Worm (Caenorhabditis elegans) whole organism, L4 larva: ENCODE measurements around the gene btb-11.
"Not testable (repeated sequence)": the region's sequence is repeated elsewhere in the genome, so short reads cannot be mapped to it uniquely, and the experiment has no call there.

ENCODE experiments used
- F10B5.3 ChIP-seq: sonication (generic microtip); optimal IDR thresholded peaks from 2 replicates; lab custom pipeline; 2016; ENCODE audit warnings: mild to moderate bottlenecking, missing genetic modification characterization, missing compliant biosample characterization
- R02D3.7 ChIP-seq: fragments of 150-350 bp; sonication (generic microtip); optimal IDR thresholded peaks from 3 replicates; lab custom pipeline; 2014; ENCODE audit warnings: missing biosample characterization, missing genetic modification characterization
- T26A8.4 ChIP-seq: fragments of 200-800 bp; sonication (Bioruptor generic); IDR thresholded peaks from 2 replicates; pipeline ENCODE4 v1.3.6; 2022; ENCODE audit warnings: missing genetic modification characterization, missing compliant biosample characterization
- ZK337.2 ChIP-seq: fragments of 200-800 bp; sonication (Bioruptor generic); IDR thresholded peaks from 2 replicates; pipeline ENCODE4 v1.3.6; 2022; ENCODE audit warnings: missing genetic modification reagents, missing genetic modification characterization, missing compliant biosample characterization
- attf-4 ChIP-seq: sonication (generic microtip); optimal IDR thresholded peaks from 3 replicates; lab custom pipeline; 2017; ENCODE audit warnings: missing biosample characterization, missing genetic modification characterization
- ceh-20 ChIP-seq: fragments of 200-800 bp; sonication (Bioruptor generic); IDR thresholded peaks from 2 replicates; pipeline ENCODE4 v1.3.6; 2022; ENCODE audit warnings: missing genetic modification reagents, missing genetic modification characterization, missing compliant biosample characterization
- ceh-44 ChIP-seq: fragments of 200-800 bp; sonication (Bioruptor generic); IDR thresholded peaks from 2 replicates; pipeline ENCODE4 v1.3.6; 2022; ENCODE audit warnings: missing genetic modification reagents, missing genetic modification characterization, missing compliant biosample characterization
- ceh-82 ChIP-seq: sonication (generic microtip); optimal IDR thresholded peaks from 2 replicates; lab custom pipeline; 2017; ENCODE audit warnings: missing biosample characterization, missing genetic modification characterization
- cey-2 ChIP-seq: sonication (generic microtip); optimal IDR thresholded peaks from 3 replicates; lab custom pipeline; 2017; ENCODE audit warnings: missing genetic modification characterization, mild to moderate bottlenecking, missing compliant biosample characterization, antibody characterized with exemption, borderline replicate concordance; ENCODE audit not compliant: insufficient read depth
- daf-19 ChIP-seq: fragments of 200-800 bp; sonication (Bioruptor generic); conservative IDR thresholded peaks from 2 replicates; pipeline ENCODE4 v1.3.6; 2022; ENCODE audit warnings: missing genetic modification characterization, missing compliant biosample characterization
- dmd-6 ChIP-seq: fragments of 200-800 bp; sonication (Bioruptor generic); IDR thresholded peaks from 2 replicates; pipeline ENCODE4 v1.3.6; 2022; ENCODE audit warnings: missing genetic modification reagents, missing genetic modification characterization, missing compliant biosample characterization
- dmd-8 ChIP-seq: fragments of 200-800 bp; sonication (Bioruptor generic); IDR thresholded peaks from 2 replicates; pipeline ENCODE4 v1.3.6; 2022; ENCODE audit warnings: missing genetic modification characterization, missing compliant biosample characterization
- fos-1 ChIP-seq: fragments of 150-350 bp; optimal IDR thresholded peaks from 2 replicates; lab custom pipeline; 2014; ENCODE audit warnings: missing biosample characterization, missing genetic modification characterization
- lin-1 ChIP-seq: fragments of 200-800 bp; sonication (Bioruptor generic); IDR thresholded peaks from 2 replicates; pipeline ENCODE4 v1.3.6; 2022; ENCODE audit warnings: missing genetic modification reagents, missing genetic modification characterization, missing compliant biosample characterization
- lin-29 ChIP-seq: fragments of 200-800 bp; sonication (Bioruptor generic); IDR thresholded peaks from 2 replicates; pipeline ENCODE4 v1.3.6; 2022; ENCODE audit warnings: missing genetic modification reagents, missing genetic modification characterization, missing compliant biosample characterization
- lin-38 ChIP-seq: fragments of 200-800 bp; sonication (Bioruptor generic); IDR thresholded peaks from 2 replicates; pipeline ENCODE4 v1.3.6; 2022; ENCODE audit warnings: missing genetic modification reagents, missing genetic modification characterization, missing compliant biosample characterization
- lir-3 ChIP-seq: sonication (generic microtip); optimal IDR thresholded peaks from 2 replicates; lab custom pipeline; 2016; ENCODE audit warnings: mild to moderate bottlenecking, missing genetic modification characterization, missing compliant biosample characterization
- madf-5 ChIP-seq, 2 experiments: fragments of 200-800 bp; sonication (Bioruptor generic); IDR thresholded peaks; 2 replicates each; pipeline ENCODE4 v1.3.6; 2022; ENCODE audit warnings: missing compliant biosample characterization in 2 of 2, missing genetic modification characterization in 2 of 2
- madf-9 ChIP-seq: fragments of 200-800 bp; sonication (Bioruptor generic); conservative IDR thresholded peaks from 2 replicates; pipeline ENCODE4 v1.3.6; 2022; ENCODE audit warnings: missing genetic modification reagents, missing genetic modification characterization, missing compliant biosample characterization
- mdl-1 ChIP-seq, 2 experiments: fragments of 150-350 bp in 1 of 2; sonication (generic microtip) in 1 of 2; optimal IDR thresholded peaks; 2 replicates each; lab custom pipeline; 2014 to 2017; ENCODE audit warnings: missing biosample characterization in 2 of 2, missing genetic modification characterization in 2 of 2
- mdt-29 ChIP-seq: fragments of 200-800 bp; sonication (Bioruptor generic); IDR thresholded peaks from 2 replicates; pipeline ENCODE4 v1.3.6; 2022; ENCODE audit warnings: missing genetic modification reagents, missing genetic modification characterization, missing compliant biosample characterization
- mxl-3 ChIP-seq: fragments of 200-800 bp; sonication (Bioruptor generic); optimal IDR thresholded peaks from 2 replicates; lab custom pipeline; 2018; ENCODE audit warnings: mild to moderate bottlenecking, missing genetic modification characterization, missing compliant biosample characterization
- nhr-10 ChIP-seq: fragments of 150-350 bp; optimal IDR thresholded peaks from 2 replicates; lab custom pipeline; 2014; ENCODE audit warnings: missing biosample characterization, missing genetic modification characterization
- nhr-11 ChIP-seq: fragments of 150-350 bp; optimal IDR thresholded peaks from 2 replicates; lab custom pipeline; 2014; ENCODE audit warnings: missing biosample characterization, missing genetic modification characterization
- nhr-111 ChIP-seq: fragments of 200-800 bp; sonication (Bioruptor generic); optimal IDR thresholded peaks from 2 replicates; lab custom pipeline; 2018; ENCODE audit warnings: mild to moderate bottlenecking, missing genetic modification characterization, missing compliant biosample characterization
- nhr-237 ChIP-seq: sonication (generic microtip); optimal IDR thresholded peaks from 2 replicates; lab custom pipeline; 2017; ENCODE audit warnings: missing biosample characterization, missing genetic modification characterization
- nhr-48 ChIP-seq: sonication (generic microtip); optimal IDR thresholded peaks from 2 replicates; lab custom pipeline; 2016; ENCODE audit warnings: mild to moderate bottlenecking, missing genetic modification characterization, missing compliant biosample characterization
- pha-4 ChIP-seq, 2 experiments: fragments of 150-350 bp in 1 of 2; fragments of 200-800 bp in 1 of 2; sonication (Bioruptor generic) in 1 of 2; IDR thresholded peaks in 1 of 2; optimal IDR thresholded peaks in 1 of 2; 2 replicates each; pipeline versions ENCODE4 v1.3.6 to Lab custom; 2014 to 2022; ENCODE audit warnings: missing genetic modification characterization in 2 of 2, missing genetic modification reagents in 2 of 2, missing biosample characterization in 1 of 2, missing compliant biosample characterization in 1 of 2
- pqm-1 ChIP-seq: sonication (generic microtip); optimal IDR thresholded peaks from 2 replicates; lab custom pipeline; 2017; ENCODE audit warnings: missing biosample characterization, missing genetic modification characterization
- rbr-2 ChIP-seq: sonication (generic microtip); optimal IDR thresholded peaks from 2 replicates; lab custom pipeline; 2016; ENCODE audit warnings: missing genotype, missing genetic modification characterization, missing compliant biosample characterization
- sdz-12 ChIP-seq: fragments of 200-800 bp; sonication (Bioruptor generic); optimal IDR thresholded peaks from 2 replicates; lab custom pipeline; 2018; ENCODE audit warnings: mild to moderate bottlenecking, missing genetic modification characterization, missing compliant biosample characterization
- skn-1 ChIP-seq: fragments of 150-350 bp; optimal IDR thresholded peaks from 2 replicates; lab custom pipeline; 2014; ENCODE audit warnings: missing biosample characterization, missing genetic modification characterization
- snpc-1.2 ChIP-seq: fragments of 200-800 bp; sonication (Bioruptor generic); IDR thresholded peaks from 2 replicates; pipeline ENCODE4 v1.3.6; 2022; ENCODE audit warnings: missing genetic modification reagents, missing genetic modification characterization, missing compliant biosample characterization
- tra-1 ChIP-seq: fragments of 200-800 bp; sonication (Bioruptor generic); IDR thresholded peaks from 2 replicates; pipeline ENCODE4 v1.3.6; 2022; ENCODE audit warnings: missing genetic modification reagents, missing genetic modification characterization, missing compliant biosample characterization
- unc-130 ChIP-seq: sonication (generic microtip); optimal IDR thresholded peaks from 2 replicates; lab custom pipeline; 2016; ENCODE audit warnings: missing genetic modification reagents, missing genetic modification characterization, missing compliant biosample characterization
- unc-39 ChIP-seq: sonication (generic microtip); optimal IDR thresholded peaks from 2 replicates; lab custom pipeline; 2017; ENCODE audit warnings: missing biosample characterization, missing genetic modification characterization
- unc-62 ChIP-seq, 3 experiments: fragments of 150-350 bp in 1 of 3; sonication (generic microtip); optimal IDR thresholded peaks in 2 of 3; peaks in 1 of 3; 1 replicate in 1 of 3; 2 replicates in 2 of 3; lab custom pipeline; 2014 to 2017; ENCODE audit warnings: missing biosample characterization in 3 of 3, missing genetic modification characterization in 3 of 3, missing genetic modification reagents in 3 of 3, missing genotype in 1 of 3
- zfp-3 ChIP-seq: fragments of 200-800 bp; sonication (Bioruptor generic); conservative IDR thresholded peaks from 2 replicates; pipeline ENCODE4 v1.3.6; 2022; ENCODE audit warnings: missing genetic modification reagents, missing genetic modification characterization, missing compliant biosample characterization
- ztf-11 ChIP-seq: fragments of 150-350 bp; optimal IDR thresholded peaks from 2 replicates; lab custom pipeline; 2014; ENCODE audit warnings: missing biosample characterization, missing genetic modification characterization

The btb-11 gene

DNA sequence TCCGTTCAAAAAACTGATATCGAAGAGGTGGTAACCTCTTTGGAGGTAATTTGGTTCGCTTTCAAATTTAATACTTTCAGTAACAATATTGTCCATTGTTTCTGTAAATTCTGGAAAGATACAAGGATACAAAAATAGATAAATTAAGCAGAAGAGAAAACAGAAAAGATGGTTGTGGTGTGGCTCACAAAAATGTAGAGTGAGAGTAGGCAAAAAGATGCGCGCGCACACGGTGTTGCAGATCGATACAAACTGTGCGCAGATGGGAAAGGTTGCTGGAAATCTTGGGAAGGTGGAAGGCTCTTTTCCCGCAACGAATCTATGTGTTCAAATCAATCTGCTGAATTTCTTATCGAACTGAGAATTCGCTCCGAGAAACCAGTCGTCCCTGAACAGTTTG is at the start of gene btb-11:
btb-11 (minus strand) TSS at position 101 of the 400 bp plus-strand sequence.
- TF ChIP-seq dmd-6 (GFP tag; lab: Robert Waterston, UW); ceh-44 (GFP tag; lab: Robert Waterston, UW); zfp-3: not testable (repeated sequence)

DNA sequence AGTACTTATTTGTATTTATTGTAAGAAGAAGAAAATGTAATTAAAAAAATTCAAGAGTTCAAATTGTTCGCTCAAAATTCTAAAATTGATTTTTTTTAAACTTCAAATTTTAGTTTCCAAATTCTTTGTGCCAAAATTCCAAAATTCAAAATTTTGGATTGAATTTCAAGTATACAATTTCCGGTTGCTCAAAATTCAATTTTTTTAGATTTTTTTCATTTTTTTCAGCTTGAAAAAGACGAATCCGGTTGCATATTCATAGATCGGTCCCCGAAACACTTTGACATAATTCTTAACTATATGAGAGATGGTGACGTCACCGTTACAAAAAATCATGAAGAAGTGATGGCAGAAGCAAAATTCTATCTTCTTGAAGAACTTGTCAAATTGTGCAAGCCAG is 47.5 kb upstream of the btb-11 start, which contains the start of gene K02E7.4:
K02E7.4 (plus strand) TSS at position 301 of the 400 bp plus-strand sequence.
- no peak for TF ChIP-seq ZK337.2 (GFP tag; lab: Robert Waterston, UW)
- no peak for TF ChIP-seq nhr-10
- no peak for TF ChIP-seq lin-29 (GFP tag; lab: Robert Waterston, UW)
- no peak for TF ChIP-seq unc-130 (GFP tag; lab: Kevin White, UChicago)
- no peak for TF ChIP-seq ceh-20 (GFP tag; lab: Robert Waterston, UW)
- TF ChIP-seq nhr-48 (tag; lab: Kevin White, UChicago), result no peak

DNA sequence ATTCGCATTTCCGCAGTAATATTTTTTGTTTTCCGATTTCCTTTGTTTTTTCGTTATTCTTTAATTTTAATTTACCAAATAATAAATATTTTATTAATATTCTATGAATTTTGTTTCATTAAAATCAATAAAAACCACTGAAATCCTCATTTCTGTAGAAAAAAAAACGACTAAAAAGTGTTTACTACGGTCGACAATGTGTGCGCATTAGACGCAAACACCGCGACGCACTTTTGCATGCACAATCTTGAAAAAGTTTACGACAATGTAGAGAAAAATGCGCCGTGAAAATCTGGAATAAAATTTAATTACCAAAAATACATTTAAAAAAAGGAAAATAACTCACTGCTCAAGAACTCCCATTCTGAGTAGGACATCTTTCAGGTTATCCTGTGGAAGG is 46.8 kb upstream of the btb-11 start:
- no peak for TF ChIP-seq tra-1
- TF ChIP-seq madf-9 (GFP tag; lab: Robert Waterston, UW), result no peak
- no peak for TF ChIP-seq T26A8.4 (GFP tag; lab: Robert Waterston, UW)
- no peak for TF ChIP-seq F10B5.3 (tag; lab: Kevin White, UChicago)
- TF ChIP-seq dmd-8 (GFP tag; lab: Robert Waterston, UW), result no peak
- TF ChIP-seq mdl-1 (tag; optimal IDR thresholded peaks at IDR 0.05; lab: Kevin White, UChicago), result no peak
- no peak for TF ChIP-seq R02D3.7
- no peak for TF ChIP-seq attf-4 (tag; lab: Kevin White, UChicago)
- TF ChIP-seq mdt-29 (GFP tag; lab: Robert Waterston, UW), result no peak
- no peak for TF ChIP-seq pqm-1
- TF ChIP-seq ceh-82 (tag; lab: Kevin White, UChicago), result no peak
- no peak for TF ChIP-seq rbr-2
- TF ChIP-seq nhr-237, result no peak
- no peak for TF ChIP-seq dmd-6 (GFP tag; lab: Robert Waterston, UW)
- no peak for TF ChIP-seq snpc-1.2 (GFP tag; lab: Robert Waterston, UW)
- TF ChIP-seq ztf-11, result no peak
- TF ChIP-seq lin-1 (GFP tag; lab: Robert Waterston, UW), result no peak
- TF ChIP-seq lir-3 (tag; lab: Kevin White, UChicago), result no peak
- no peak for TF ChIP-seq unc-62 (GFP tag; optimal IDR thresholded peaks at IDR 0.05 in 1 of 2; lab: Kevin White, UChicago)
- no peak for TF ChIP-seq unc-62 (tag; optimal IDR thresholded peaks at IDR 0.05; lab: Kevin White, UChicago)

DNA sequence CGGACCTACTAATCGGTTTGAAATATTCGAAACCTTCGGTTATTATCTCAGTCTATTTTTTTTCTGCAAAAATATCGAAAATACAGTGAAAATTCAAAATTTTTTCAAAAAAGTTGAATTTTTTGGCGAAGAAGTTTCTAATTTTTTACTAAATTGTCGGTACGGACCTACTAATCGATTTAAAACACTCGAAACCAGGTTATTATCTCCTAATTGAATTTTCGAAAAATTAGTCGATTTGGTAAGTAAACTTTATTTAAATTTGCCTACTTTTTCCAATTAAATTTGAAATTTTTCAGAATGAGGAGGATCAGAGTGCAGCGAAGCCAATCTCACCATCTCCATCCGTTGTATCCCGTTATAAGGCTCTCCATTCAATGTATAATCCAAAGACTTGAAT is 46.3 kb upstream of the btb-11 start, which contains the start of gene K02E7.12:
K02E7.12 (plus strand) TSS at position 301 of the 400 bp plus-strand sequence.
- no peak for TF ChIP-seq nhr-111 (GFP tag; lab: Kevin White, UChicago)
- no peak for TF ChIP-seq lin-38 (GFP tag; lab: Robert Waterston, UW)
- no peak for TF ChIP-seq pqm-1
- no peak for TF ChIP-seq ztf-11
- TF ChIP-seq sdz-12 (GFP tag; lab: Kevin White, UChicago), result no peak
- no peak for TF ChIP-seq nhr-11 (tag; lab: Kevin White, UChicago)
- no peak for TF ChIP-seq skn-1
- TF ChIP-seq mxl-3 (GFP tag; lab: Kevin White, UChicago), result no peak
- no peak for TF ChIP-seq T26A8.4 (GFP tag; lab: Robert Waterston, UW)
- TF ChIP-seq fos-1 (tag; lab: Kevin White, UChicago), result no peak
- TF ChIP-seq unc-39, result no peak
- TF ChIP-seq rbr-2, result no peak

DNA sequence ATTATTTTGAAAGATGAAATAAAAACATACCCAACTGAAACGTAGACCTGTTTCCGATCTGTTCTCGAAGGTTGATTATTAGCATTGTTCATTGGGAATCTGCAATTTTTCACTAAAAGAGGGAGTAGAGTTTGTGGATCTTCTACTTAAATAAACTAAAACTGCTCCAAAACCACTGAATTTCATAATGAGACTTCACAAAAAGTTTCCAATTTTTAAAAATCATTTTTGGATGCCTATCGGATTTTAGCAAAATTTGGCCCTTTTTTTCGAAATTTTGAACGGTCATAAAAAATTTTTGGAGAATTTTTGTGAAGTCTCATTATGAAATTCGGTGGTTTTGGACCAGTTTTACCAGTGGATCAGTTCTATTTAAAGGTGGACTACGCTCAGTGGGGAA is 42.3 kb upstream of the btb-11 start, which contains the start of gene K02E7.10:
K02E7.10 (minus strand) TSS at position 101 of the 400 bp plus-strand sequence.
- TF ChIP-seq F10B5.3 (tag; lab: Kevin White, UChicago) (no peak), madf-5 (GFP tag; IDR thresholded peaks at IDR 0.05; lab: Robert Waterston, UW) (no peak), cey-2 (tag; lab: Kevin White, UChicago) (no peak), rbr-2 (no peak), pqm-1 (no peak), pha-4 (GFP tag; IDR thresholded peaks at IDR 0.05; lab: Robert Waterston, UW) (no peak), pha-4 (tag; optimal IDR thresholded peaks at IDR 0.05; lab: Kevin White, UChicago) (no peak), skn-1 (no peak), dmd-6 (GFP tag; lab: Robert Waterston, UW) (no peak), daf-19 (GFP tag; lab: Robert Waterston, UW) (no peak)
